Worm (Caenorhabditis elegans): ENCODE measurements around the gene T11F9.22.

T11F9.22 gene

ce11 chrV:11503081-11503751 lies 23.7 kb downstream of the T11F9.22 start, which contains the start of gene C55A6.12:
Gene C55A6.12 (minus strand): TSS chrV:11503131.
- no peak for TF ChIP-seq klf-2 (GFP tag; conservative IDR thresholded peaks at IDR 0.05)
- TF ChIP-seq flt-1 (GFP tag; IDR thresholded peaks at IDR 0.05): no peak
- no peak for TF ChIP-seq ztf-29 (GFP tag; IDR thresholded peaks at IDR 0.05)
- TF ChIP-seq med-1 (GFP tag; optimal IDR thresholded peaks at IDR 0.05; ENCODE audit: insufficient read depth): no peak
- TF ChIP-seq cog-1 (tag; optimal IDR thresholded peaks at IDR 0.05): no peak
- TF ChIP-seq ztf-23 (GFP tag; IDR thresholded peaks at IDR 0.05): 0 out of 2 replicates have a peak, but pooled peaks have one; percentile 32

- TF ChIP-seq cog-1 (tag; optimal IDR thresholded peaks at IDR 0.05) (peak; percentile 1), ztf-23 (GFP tag; IDR thresholded peaks at IDR 0.05) (peak; percentile 68; the same call in 1 of the 2 replicates), flt-1 (GFP tag; IDR thresholded peaks at IDR 0.05) (0 out of 2 replicates have a peak, but pooled peaks have one; percentile 24), tab-1 (GFP tag; IDR thresholded peaks at IDR 0.05) (0 out of 2 replicates have a peak, but pooled peaks have one; percentile 39)
Observed at ce11 chrV:11504853-11505397, 25.4 kb downstream of the T11F9.22 start, which contains the start of the genes C55A6.1 and C55A6.10. Gene C55A6.1 (minus strand): TSS chrV:11504968. Gene C55A6.10 (plus strand): TSS chrV:11505347.

ce11 chrV:11506347-11506746 lies 26.8 kb downstream of the T11F9.22 start:
- TF ChIP-seq flt-1 (GFP tag; IDR thresholded peaks at IDR 0.05) (no peak), ztf-23 (GFP tag; IDR thresholded peaks at IDR 0.05) (no peak), cog-1 (tag; optimal IDR thresholded peaks at IDR 0.05) (no peak), tab-1 (GFP tag; IDR thresholded peaks at IDR 0.05) (no peak), T22C8.4 (GFP tag; IDR thresholded peaks at IDR 0.05) (no peak), ztf-29 (GFP tag; IDR thresholded peaks at IDR 0.05) (no peak), klf-2 (GFP tag; conservative IDR thresholded peaks at IDR 0.05) (no peak), med-1 (GFP tag; optimal IDR thresholded peaks at IDR 0.05; ENCODE audit: insufficient read depth) (no peak), ref-1 (GFP tag; conservative IDR thresholded peaks at IDR 0.05) (no peak)

ce11 chrV:11508773-11509172 lies 29.3 kb downstream of the T11F9.22 start, which contains the start of gene ttll-5:
Gene ttll-5 (plus strand): TSS chrV:11509060.
- TF ChIP-seq ref-1 (GFP tag; conservative IDR thresholded peaks at IDR 0.05): no peak
- TF ChIP-seq ztf-23 (GFP tag; IDR thresholded peaks at IDR 0.05): no peak
- TF ChIP-seq klf-2 (GFP tag; conservative IDR thresholded peaks at IDR 0.05): no peak
- no peak for TF ChIP-seq tab-1 (GFP tag; IDR thresholded peaks at IDR 0.05)
- TF ChIP-seq med-1 (GFP tag; optimal IDR thresholded peaks at IDR 0.05; ENCODE audit: insufficient read depth): no peak
- TF ChIP-seq cog-1 (tag; optimal IDR thresholded peaks at IDR 0.05): no peak
- TF ChIP-seq ztf-29 (GFP tag; IDR thresholded peaks at IDR 0.05): no peak
- no peak for TF ChIP-seq T22C8.4 (GFP tag; IDR thresholded peaks at IDR 0.05)
- no peak for TF ChIP-seq flt-1 (GFP tag; IDR thresholded peaks at IDR 0.05)

- TF ChIP-seq med-1 (GFP tag; optimal IDR thresholded peaks at IDR 0.05; ENCODE audit: insufficient read depth) (no peak), tab-1 (GFP tag; IDR thresholded peaks at IDR 0.05) (no peak), ref-1 (GFP tag; conservative IDR thresholded peaks at IDR 0.05) (no peak), ztf-29 (GFP tag; IDR thresholded peaks at IDR 0.05) (no peak), klf-2 (GFP tag; conservative IDR thresholded peaks at IDR 0.05) (no peak), ztf-23 (GFP tag; IDR thresholded peaks at IDR 0.05) (no peak), cog-1 (tag; optimal IDR thresholded peaks at IDR 0.05) (no peak), T22C8.4 (GFP tag; IDR thresholded peaks at IDR 0.05) (no peak), flt-1 (GFP tag; IDR thresholded peaks at IDR 0.05) (no peak)
Observed at ce11 chrV:11513432-11513831, 33.9 kb downstream of the T11F9.22 start, which contains the start of gene C55A6.3. Gene C55A6.3 (minus strand): TSS chrV:11513532.

- TF ChIP-seq flt-1 (GFP tag; IDR thresholded peaks at IDR 0.05) (no peak), klf-2 (GFP tag; conservative IDR thresholded peaks at IDR 0.05) (no peak), T22C8.4 (GFP tag; IDR thresholded peaks at IDR 0.05) (no peak), tab-1 (GFP tag; IDR thresholded peaks at IDR 0.05) (no peak), ref-1 (GFP tag; conservative IDR thresholded peaks at IDR 0.05) (no peak), ztf-29 (GFP tag; IDR thresholded peaks at IDR 0.05) (no peak), ztf-23 (GFP tag; IDR thresholded peaks at IDR 0.05) (no peak), med-1 (GFP tag; optimal IDR thresholded peaks at IDR 0.05; ENCODE audit: insufficient read depth) (no peak), cog-1 (tag; optimal IDR thresholded peaks at IDR 0.05) (no peak)
Observed at ce11 chrV:11514677-11515076, 35.2 kb downstream of the T11F9.22 start, which contains the start of gene C55A6.6. Gene C55A6.6 (minus strand): TSS chrV:11514737.

- TF ChIP-seq tab-1 (GFP tag; IDR thresholded peaks at IDR 0.05): no peak
- TF ChIP-seq ref-1 (GFP tag; conservative IDR thresholded peaks at IDR 0.05): no peak
- TF ChIP-seq cog-1 (tag; optimal IDR thresholded peaks at IDR 0.05): no peak
- TF ChIP-seq flt-1 (GFP tag; IDR thresholded peaks at IDR 0.05): no peak
- TF ChIP-seq T22C8.4 (GFP tag; IDR thresholded peaks at IDR 0.05): no peak
- no peak for TF ChIP-seq ztf-23 (GFP tag; IDR thresholded peaks at IDR 0.05)
- no peak for TF ChIP-seq med-1 (GFP tag; optimal IDR thresholded peaks at IDR 0.05; ENCODE audit: insufficient read depth)
- TF ChIP-seq klf-2 (GFP tag; conservative IDR thresholded peaks at IDR 0.05): no peak
- no peak for TF ChIP-seq ztf-29 (GFP tag; IDR thresholded peaks at IDR 0.05)
Observed at ce11 chrV:11515145-11515544, 35.6 kb downstream of the T11F9.22 start.

- TF ChIP-seq tab-1 (GFP tag; IDR thresholded peaks at IDR 0.05): no peak
Observed at ce11 chrV:11516141-11516591, 36.7 kb downstream of the T11F9.22 start, which contains the start of gene sdz-8. Gene sdz-8 (minus strand): TSS chrV:11516191.

- TF ChIP-seq ztf-29 (GFP tag; IDR thresholded peaks at IDR 0.05) (no peak), ref-1 (GFP tag; conservative IDR thresholded peaks at IDR 0.05) (no peak), cog-1 (tag; optimal IDR thresholded peaks at IDR 0.05) (no peak), T22C8.4 (GFP tag; IDR thresholded peaks at IDR 0.05) (no peak), tab-1 (GFP tag; IDR thresholded peaks at IDR 0.05) (no peak), klf-2 (GFP tag; conservative IDR thresholded peaks at IDR 0.05) (no peak), flt-1 (GFP tag; IDR thresholded peaks at IDR 0.05) (no peak), med-1 (GFP tag; optimal IDR thresholded peaks at IDR 0.05; ENCODE audit: insufficient read depth) (no peak)
Observed at ce11 chrV:11517789-11518188, 38.3 kb downstream of the T11F9.22 start, which contains the start of gene C55A6.4. Gene C55A6.4 (minus strand): TSS chrV:11517889.
